Fruit fly (Drosophila melanogaster) Kc167 (cell line): ENCODE results near the gene plh.

Source experiments
- Sin3A ChIP-seq: fragments of >200 bp; optimal IDR thresholded peaks from 2 replicates; lab custom pipeline; 2018; ENCODE audit warnings: missing external identifiers
- insv ChIP-seq: fragments of >200 bp; optimal IDR thresholded peaks from 3 replicates; lab custom pipeline; 2018; ENCODE audit warnings: missing external identifiers

DNA sequence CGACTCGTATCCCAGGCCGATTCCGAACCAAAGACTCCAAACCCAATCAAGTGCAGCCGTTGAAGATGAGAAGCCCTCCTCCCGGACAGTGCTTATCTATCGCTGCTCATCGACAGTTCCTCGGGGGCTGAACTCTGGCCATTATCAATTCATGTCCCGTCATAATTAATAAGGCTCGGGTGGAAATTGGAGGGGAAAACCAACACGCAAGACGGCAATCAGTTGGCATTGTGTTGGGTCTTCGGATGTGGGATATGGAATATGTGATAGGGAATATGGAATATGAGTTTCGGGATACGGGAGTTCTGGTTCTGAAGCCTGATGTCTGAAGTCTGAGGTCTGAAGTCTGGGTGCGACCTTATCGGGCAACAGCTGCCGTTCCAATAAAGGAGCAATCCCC is 17.4 kb downstream of the plh start:
- TF ChIP-seq insv (no peak), Sin3A (no peak)
